Worm (Caenorhabditis elegans) whole organism, L1 larva: ENCODE measurements around the gene ttr-53.

Experiments
- C16A3.4 ChIP-seq: fragments of 150-350 bp; optimal IDR thresholded peaks from 2 replicates; lab custom pipeline; 2014; ENCODE audit warnings: missing biosample characterization, missing genetic modification characterization
- F16B12.6 ChIP-seq: fragments of 150-350 bp; optimal IDR thresholded peaks from 2 replicates; lab custom pipeline; 2014; ENCODE audit warnings: missing biosample characterization, missing genetic modification characterization
- alr-1 ChIP-seq: fragments of 200-800 bp; sonication (Bioruptor generic); optimal IDR thresholded peaks from 2 replicates; lab custom pipeline; 2018; ENCODE audit warnings: borderline replicate concordance, mild to moderate bottlenecking, missing genetic modification characterization, missing compliant biosample characterization
- ceh-63 ChIP-seq: fragments of 200-800 bp; sonication (Bioruptor generic); optimal IDR thresholded peaks from 2 replicates; lab custom pipeline; 2018; ENCODE audit warnings: mild to moderate bottlenecking, missing genetic modification characterization, missing compliant biosample characterization
- ceh-8 ChIP-seq: fragments of 200-800 bp; sonication (Bioruptor generic); optimal IDR thresholded peaks from 2 replicates; lab custom pipeline; 2018; ENCODE audit warnings: mild to moderate bottlenecking, missing genetic modification characterization, moderate library complexity, missing compliant biosample characterization
- ceh-82 ChIP-seq, 3 experiments: fragments of 150-350 bp in 1 of 3; sonication (generic microtip) in 2 of 3; optimal IDR thresholded peaks; 2 replicates each; lab custom pipeline; 2014 to 2017; ENCODE audit warnings: missing biosample characterization in 3 of 3, missing genetic modification characterization in 3 of 3
- ceh-88 ChIP-seq: fragments of 200-800 bp; sonication (Bioruptor generic); IDR thresholded peaks from 2 replicates; pipeline ENCODE4 v1.3.6; 2022; ENCODE audit warnings: missing genetic modification characterization, missing compliant biosample characterization
- ceh-90 ChIP-seq: sonication (generic microtip); optimal IDR thresholded peaks from 2 replicates; lab custom pipeline; 2016; ENCODE audit warnings: missing genetic modification characterization, missing compliant biosample characterization
- dpl-1 ChIP-seq, 3 experiments: fragments of 150-350 bp in 2 of 3; sonication (generic microtip) in 1 of 3; optimal IDR thresholded peaks; 2 replicates each; lab custom pipeline; 2014 to 2017; ENCODE audit warnings: missing biosample characterization in 3 of 3, missing genetic modification characterization in 3 of 3, missing genetic modification reagents in 3 of 3
- dsc-1 ChIP-seq: sonication (generic microtip); optimal IDR thresholded peaks from 2 replicates; lab custom pipeline; 2016; ENCODE audit warnings: mild to moderate bottlenecking, missing genetic modification characterization, missing compliant biosample characterization
- efl-1 ChIP-seq, 4 experiments: fragments of 150-350 bp; optimal IDR thresholded peaks in 3 of 4; peaks in 1 of 4; 1 replicate in 1 of 4; 2 replicates in 3 of 4; lab custom pipeline; 2014; ENCODE audit warnings: missing biosample characterization in 2 of 4, missing genetic modification characterization in 2 of 4, missing genetic modification reagents in 2 of 4
- egl-27 ChIP-seq, 2 experiments: fragments of 150-350 bp in 1 of 2; sonication (generic microtip); optimal IDR thresholded peaks; 3 replicates each; lab custom pipeline; 2017 to 2018; ENCODE audit warnings: missing biosample characterization in 2 of 2, missing genetic modification characterization in 2 of 2, missing genetic modification reagents in 2 of 2
- fos-1 ChIP-seq: fragments of 150-350 bp; optimal IDR thresholded peaks from 2 replicates; lab custom pipeline; 2014; ENCODE audit warnings: missing biosample characterization, missing genetic modification characterization
- grh-1 ChIP-seq: fragments of 200-800 bp; sonication (Bioruptor generic); IDR thresholded peaks from 2 replicates; pipeline ENCODE4 v1.3.6; 2022; ENCODE audit warnings: missing genetic modification reagents, missing genetic modification characterization, missing compliant biosample characterization
- hlh-4 ChIP-seq: sonication (generic microtip); optimal IDR thresholded peaks from 2 replicates; lab custom pipeline; 2016; ENCODE audit warnings: mild to moderate bottlenecking, missing genetic modification characterization, missing compliant biosample characterization
- irx-1 ChIP-seq: sonication (generic microtip); optimal IDR thresholded peaks from 2 replicates; lab custom pipeline; 2016; ENCODE audit warnings: missing genetic modification characterization, missing compliant biosample characterization
- jun-1 ChIP-seq: fragments of 150-350 bp; optimal IDR thresholded peaks from 2 replicates; lab custom pipeline; 2014; ENCODE audit warnings: missing biosample characterization, missing genetic modification reagents, missing genetic modification characterization
- lin-13 ChIP-seq: fragments of 150-350 bp; optimal IDR thresholded peaks from 2 replicates; lab custom pipeline; 2014; ENCODE audit warnings: missing biosample characterization, missing genetic modification reagents, missing genetic modification characterization
- lin-15B ChIP-seq: fragments of 150-350 bp; sonication (generic microtip); optimal IDR thresholded peaks from 3 replicates; lab custom pipeline; 2014; ENCODE audit warnings: missing biosample characterization, missing genetic modification characterization
- lin-39 ChIP-seq: fragments of 150-350 bp; optimal IDR thresholded peaks from 2 replicates; lab custom pipeline; 2014; ENCODE audit warnings: missing biosample characterization, missing genetic modification reagents, missing genetic modification characterization
- lsy-2 ChIP-seq, 2 experiments: fragments of 150-350 bp; optimal IDR thresholded peaks; 2 replicates each; lab custom pipeline; 2014; ENCODE audit warnings: missing biosample characterization in 2 of 2, missing genetic modification characterization in 2 of 2
- mef-2 ChIP-seq: fragments of 150-350 bp; optimal IDR thresholded peaks from 2 replicates; lab custom pipeline; 2014; ENCODE audit warnings: missing biosample characterization, missing genetic modification characterization
- mep-1 ChIP-seq: fragments of 150-350 bp; optimal IDR thresholded peaks from 2 replicates; lab custom pipeline; 2014; ENCODE audit warnings: missing biosample characterization, missing genetic modification characterization
- nhr-19 ChIP-seq: fragments of 200-800 bp; sonication (Bioruptor generic); conservative IDR thresholded peaks from 2 replicates; pipeline ENCODE4 v1.3.6; 2022; ENCODE audit warnings: missing genetic modification characterization, missing compliant biosample characterization
- nhr-20 ChIP-seq: sonication (generic microtip); optimal IDR thresholded peaks from 2 replicates; lab custom pipeline; 2016; ENCODE audit warnings: mild to moderate bottlenecking, missing genetic modification characterization, missing compliant biosample characterization
- nhr-237 ChIP-seq: fragments of 150-350 bp; optimal IDR thresholded peaks from 2 replicates; lab custom pipeline; 2014; ENCODE audit warnings: missing biosample characterization, missing genetic modification characterization
- nhr-77 ChIP-seq: fragments of 150-350 bp; optimal IDR thresholded peaks from 2 replicates; lab custom pipeline; 2014; ENCODE audit warnings: missing biosample characterization, missing genetic modification characterization
- nhr-90 ChIP-seq: sonication (generic microtip); optimal IDR thresholded peaks from 2 replicates; lab custom pipeline; 2016; ENCODE audit warnings: mild to moderate bottlenecking, missing genetic modification characterization, missing compliant biosample characterization; ENCODE audit not compliant: poor library complexity
- pqm-1 ChIP-seq: sonication (generic microtip); optimal IDR thresholded peaks from 3 replicates; lab custom pipeline; 2017; ENCODE audit warnings: missing biosample characterization, missing genetic modification characterization
- rnt-1 ChIP-seq: sonication (generic microtip); optimal IDR thresholded peaks from 2 replicates; lab custom pipeline; 2016; ENCODE audit warnings: mild to moderate bottlenecking, missing genetic modification characterization, moderate library complexity, missing compliant biosample characterization
- skn-1 ChIP-seq: fragments of 150-350 bp; optimal IDR thresholded peaks from 2 replicates; lab custom pipeline; 2014; ENCODE audit warnings: missing biosample characterization, missing genetic modification characterization
- snpc-4 ChIP-seq: fragments of 150-350 bp; optimal IDR thresholded peaks from 2 replicates; lab custom pipeline; 2014; ENCODE audit warnings: missing biosample characterization, missing genetic modification characterization
- snu-23 ChIP-seq: sonication (generic microtip); optimal IDR thresholded peaks from 2 replicates; lab custom pipeline; 2016; ENCODE audit warnings: missing genetic modification characterization, missing compliant biosample characterization
- sptf-1 ChIP-seq: fragments of 150-350 bp; optimal IDR thresholded peaks from 2 replicates; lab custom pipeline; 2014; ENCODE audit warnings: missing biosample characterization, missing genetic modification characterization
- swsn-7 ChIP-seq: sonication (generic microtip); optimal IDR thresholded peaks from 2 replicates; lab custom pipeline; 2016; ENCODE audit warnings: missing genetic modification characterization, missing compliant biosample characterization
- tbx-2 ChIP-seq: sonication (generic microtip); optimal IDR thresholded peaks from 2 replicates; lab custom pipeline; 2016; ENCODE audit warnings: missing genetic modification characterization, missing compliant biosample characterization
- unc-130 ChIP-seq: fragments of 150-350 bp; optimal IDR thresholded peaks from 2 replicates; lab custom pipeline; 2017; ENCODE audit warnings: missing biosample characterization, missing genetic modification characterization, inconsistent platforms
- unc-30 ChIP-seq: sonication (generic microtip); optimal IDR thresholded peaks from 2 replicates; lab custom pipeline; 2017; ENCODE audit warnings: missing biosample characterization, missing genetic modification characterization
- unc-86 ChIP-seq: sonication (generic microtip); optimal IDR thresholded peaks from 2 replicates; lab custom pipeline; 2016; ENCODE audit warnings: missing genetic modification characterization, missing compliant biosample characterization
- unc-98 ChIP-seq: fragments of 200-800 bp; sonication (Bioruptor generic); IDR thresholded peaks from 2 replicates; pipeline ENCODE4 v1.3.6; 2022; ENCODE audit warnings: missing genetic modification characterization, missing compliant biosample characterization
- vab-15 ChIP-seq: sonication (generic microtip); optimal IDR thresholded peaks from 2 replicates; lab custom pipeline; 2017; ENCODE audit warnings: missing genotype, mild to moderate bottlenecking, missing genetic modification characterization, missing compliant biosample characterization
- zag-1 ChIP-seq: fragments of 150-350 bp; optimal IDR thresholded peaks from 2 replicates; lab custom pipeline; 2014; ENCODE audit warnings: missing biosample characterization, missing genetic modification characterization

Gene ttr-53

ce11 chrIV:10128906-10129386 lies 28.9 kb upstream of the ttr-53 start, which contains the start of the genes gtbp-1 and K08F4.3 (continued):
- TF ChIP-seq nhr-77 (tag; lab: Kevin White, UChicago) (peak; percentile 78), unc-98 (GFP tag; lab: Robert Waterston, UW) (no peak), ceh-82 (tag; optimal IDR thresholded peaks at IDR 0.05; lab: Kevin White, UChicago) (peak in 1 of 3 experiments; percentile 71), irx-1 (tag; lab: Kevin White, UChicago) (peak; percentile 10), unc-86 (peak; percentile 24), snu-23 (GFP tag; lab: Kevin White, UChicago) (peak; percentile 83), swsn-7 (tag; lab: Kevin White, UChicago) (peak; percentile 48), alr-1 (tag; lab: Kevin White, UChicago) (no peak), pqm-1 (peak; percentile 47), nhr-19 (peak; percentile 61), C16A3.4 (tag; lab: Kevin White, UChicago) (peak; percentile 75), ceh-8 (GFP tag; lab: Kevin White, UChicago) (no peak), ceh-90 (tag; lab: Kevin White, UChicago) (no peak), rnt-1 (tag; lab: Kevin White, UChicago) (peak; percentile 76), lsy-2 (tag; optimal IDR thresholded peaks at IDR 0.05; lab: Kevin White, UChicago) (peak; percentile 79 to 95), dpl-1 (GFP tag; optimal IDR thresholded peaks at IDR 0.05; lab: Kevin White, UChicago) (peak; percentile 92 to 94 (median 92)), mef-2 (tag; lab: Kevin White, UChicago) (no peak), nhr-90 (peak; percentile 45), zag-1 (tag; lab: Kevin White, UChicago) (no peak), hlh-4 (tag; lab: Kevin White, UChicago) (no peak), fos-1 (tag; lab: Kevin White, UChicago) (peak; percentile 47), dsc-1 (peak; percentile 37), nhr-237 (tag; lab: Kevin White, UChicago) (no peak), efl-1 (optimal IDR thresholded peaks at IDR 0.05; lab: Kevin White, UChicago) (peak; percentile 83 to 95), efl-1 (GFP tag; optimal IDR thresholded peaks at IDR 0.05 in 1 of 2; lab: Kevin White, UChicago) (peak; percentile 94 to 99), snpc-4 (tag; lab: Kevin White, UChicago) (peak; percentile 54), lin-15B (peak; percentile 85), ceh-88 (GFP tag; lab: Robert Waterston, UW) (no peak; the same call in 1 of the 2 replicates), skn-1 (peak; percentile 75), jun-1 (tag; lab: Kevin White, UChicago) (peak; percentile 53), unc-130 (tag; lab: Kevin White, UChicago) (peak; percentile 49), unc-30 (no peak), F16B12.6 (tag; lab: Kevin White, UChicago) (peak; percentile 45), lin-39 (tag; lab: Kevin White, UChicago) (no peak), tbx-2 (tag; lab: Kevin White, UChicago) (no peak), mep-1 (peak; percentile 85), vab-15 (tag; lab: Kevin White, UChicago) (peak; percentile 23), nhr-20 (tag; lab: Kevin White, UChicago) (peak; percentile 68), lin-13 (GFP tag; lab: Kevin White, UChicago) (peak; percentile 68), grh-1 (GFP tag; lab: Robert Waterston, UW) (peak; percentile 38; the same call in 1 of the 2 replicates)

ce11 chrIV:10129957-10130356 lies 27.9 kb upstream of the ttr-53 start, which contains the start of gene glt-3:
glt-3 (plus strand) TSS chrIV:10130257.
- TF ChIP-seq egl-27 (tag; optimal IDR thresholded peaks at IDR 0.05; lab: Kevin White, UChicago) (no peak), sptf-1 (no peak), ceh-90 (tag; lab: Kevin White, UChicago) (no peak), ceh-63 (GFP tag; lab: Kevin White, UChicago) (no peak), skn-1 (no peak)
